Worm (Caenorhabditis elegans) whole organism, young adult: ENCODE results near the gene C11D2.3.

Experiments
- C06A6.2 ChIP-seq: fragments of 200-800 bp; sonication (Bioruptor generic); conservative IDR thresholded peaks from 2 replicates; pipeline ENCODE4 v1.3.6; 2022; ENCODE audit warnings: missing genetic modification characterization, missing compliant biosample characterization
- ama-1 ChIP-seq, 3 experiments: fragments of 150-350 bp in 1 of 3; sonication (generic microtip) in 2 of 3; optimal IDR thresholded peaks; 2 replicates each; lab custom pipeline; 2014 to 2018; ENCODE audit warnings: missing biosample characterization in 2 of 3, missing genetic modification characterization in 2 of 3, missing genetic modification reagents in 2 of 3
- lin-35 ChIP-seq, 3 experiments: fragments of 150-350 bp in 2 of 3; sonication (generic microtip) in 1 of 3; optimal IDR thresholded peaks; 2 replicates each; lab custom pipeline; 2014 to 2018; ENCODE audit warnings: missing biosample characterization in 3 of 3, missing genetic modification characterization in 3 of 3, missing genetic modification reagents in 3 of 3
- lin-54 ChIP-seq: fragments of 200-800 bp; sonication (Bioruptor generic); optimal IDR thresholded peaks from 2 replicates; lab custom pipeline; 2018; ENCODE audit warnings: mild to moderate bottlenecking, missing genetic modification characterization, missing compliant biosample characterization
- sea-2 ChIP-seq: fragments of 200-800 bp; sonication (Bioruptor generic); IDR thresholded peaks from 2 replicates; pipeline ENCODE4 v1.3.6; 2022; ENCODE audit warnings: missing genetic modification characterization, missing compliant biosample characterization
- tbp1 ChIP-seq: fragments of 200-800 bp; sonication (Bioruptor generic); optimal IDR thresholded peaks from 2 replicates; lab custom pipeline; 2018; ENCODE audit warnings: mild to moderate bottlenecking, missing genetic modification characterization, missing compliant biosample characterization

DNA sequence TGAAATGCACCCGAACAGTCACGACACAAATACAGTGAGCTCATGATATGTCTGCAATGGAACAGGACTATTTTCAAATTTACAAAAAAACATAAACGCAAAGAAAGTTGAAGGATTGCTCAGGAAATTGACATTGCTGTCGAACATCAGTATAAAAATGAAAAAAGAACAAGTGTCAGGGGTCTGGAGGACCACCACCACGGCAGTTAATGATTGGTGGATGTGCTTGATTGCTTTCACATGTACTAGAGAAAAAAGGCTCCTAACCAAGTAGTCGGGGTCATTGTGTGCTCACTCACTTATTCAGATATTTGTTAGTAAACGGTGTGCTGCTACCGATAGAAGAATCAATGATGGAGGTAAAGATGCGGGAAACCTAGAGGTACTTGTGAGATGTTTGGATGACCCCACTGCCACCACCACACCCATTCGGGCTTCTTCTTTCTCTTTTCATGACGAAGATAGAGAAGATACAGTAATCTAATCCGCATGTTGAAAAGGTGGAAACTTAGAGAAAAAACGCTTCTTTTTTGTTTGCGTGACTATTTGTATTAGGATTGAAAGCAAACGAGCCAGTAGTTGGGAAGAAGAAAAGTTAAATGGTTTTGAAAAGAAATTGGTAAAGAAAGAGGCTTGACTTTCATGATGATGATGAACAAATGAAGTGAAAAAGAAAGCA, 24.2 kb upstream of the C11D2.3 start, which contains the start of gene M03D4.4:
- TF ChIP-seq tbp1 (GFP tag; lab: Kevin White, UChicago) (no peak), lin-35 (GFP tag; optimal IDR thresholded peaks at IDR 0.05; lab: Kevin White, UChicago) (no peak), sea-2 (GFP tag; lab: Robert Waterston, UW) (no peak), C06A6.2 (GFP tag; lab: Robert Waterston, UW) (no peak), ama-1 (optimal IDR thresholded peaks at IDR 0.05; lab: Kevin White, UChicago) (no peak), ama-1 (GFP tag; optimal IDR thresholded peaks at IDR 0.05; lab: Kevin White, UChicago) (no peak), lin-54 (no peak)
